Fruit fly (Drosophila melanogaster): ENCODE results near the gene Hs2st.

- no peak for TF ChIP-seq Mnt (GFP tag; optimal IDR thresholded peaks at IDR 0.05)
- no peak for TF ChIP-seq toe (GFP tag; optimal IDR thresholded peaks at IDR 0.05)
Observed at dm6 chr2L:19454070-19454751, 9.7 kb upstream of the Hs2st start, which contains the start of gene CG10026.

All from whole organism, adult.